Worm (Caenorhabditis elegans): ENCODE results near the gene qua-1.

qua-1 gene

DNA sequence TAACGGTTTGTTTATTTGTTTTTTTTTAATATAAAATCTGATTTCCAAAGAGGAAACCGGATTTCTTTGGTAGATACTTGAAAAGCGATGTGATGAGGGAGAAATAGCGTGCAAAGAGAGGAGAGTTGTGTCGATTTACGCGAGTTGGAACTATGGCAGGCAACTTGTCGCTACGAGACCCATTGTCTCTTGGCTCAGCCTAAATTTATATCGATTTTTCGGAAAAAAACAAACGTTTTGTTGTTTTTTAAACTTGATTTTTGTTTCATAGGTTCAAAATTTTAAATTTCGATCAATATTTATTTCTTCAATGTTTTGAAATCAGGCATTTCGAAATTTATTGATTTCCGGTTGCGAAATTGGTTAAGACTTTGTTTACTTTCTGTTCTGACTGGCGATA, 17.8 kb downstream of the qua-1 start, which contains the start of gene M110.3 (continued):
- TF ChIP-seq ceh-82 (tag; optimal IDR thresholded peaks at IDR 0.05) (peak in 2 of 3 experiments; percentile 4 to 42), aly-2 (tag; optimal IDR thresholded peaks at IDR 0.05) (no peak), rnt-1 (tag; optimal IDR thresholded peaks at IDR 0.05) (peak; percentile 43), ztf-4 (tag; optimal IDR thresholded peaks at IDR 0.05) (no peak), fkh-4 (tag; optimal IDR thresholded peaks at IDR 0.05; ENCODE audit: borderline replicate concordance) (no peak), ets-5 (GFP tag; IDR thresholded peaks at IDR 0.05) (no peak), nhr-12 (tag; optimal IDR thresholded peaks at IDR 0.05) (no peak), nhr-28 (tag; optimal IDR thresholded peaks at IDR 0.05) (no peak), sup-37 (GFP tag; optimal IDR thresholded peaks at IDR 0.05) (no peak), isw-1 (GFP tag; IDR thresholded peaks at IDR 0.05) (peak; percentile 44), pax-3 (tag; optimal IDR thresholded peaks at IDR 0.05) (no peak), unc-98 (GFP tag; IDR thresholded peaks at IDR 0.05) (no peak), alr-1 (tag; optimal IDR thresholded peaks at IDR 0.05; ENCODE audit: borderline replicate concordance) (no peak), xbp-1 (tag; optimal IDR thresholded peaks at IDR 0.05) (peak; percentile 38), Y116A8C.19 (tag; optimal IDR thresholded peaks at IDR 0.05; ENCODE audit: borderline replicate concordance) (no peak), ceh-90 (tag; optimal IDR thresholded peaks at IDR 0.05) (no peak), nhr-19 (GFP tag; conservative IDR thresholded peaks at IDR 0.05) (no peak), F16B12.6 (tag; optimal IDR thresholded peaks at IDR 0.05) (no peak), unc-86 (tag; optimal IDR thresholded peaks at IDR 0.05) (no peak), swsn-7 (tag; optimal IDR thresholded peaks at IDR 0.05) (peak; percentile 32), C04F5.9 (tag; optimal IDR thresholded peaks at IDR 0.05) (peak; percentile 44), elt-2 (tag; optimal IDR thresholded peaks at IDR 0.05) (no peak), nhr-71 (tag; optimal IDR thresholded peaks at IDR 0.05) (peak; percentile 61), C16A3.4 (tag; optimal IDR thresholded peaks at IDR 0.05) (peak; percentile 35), nhr-20 (tag; optimal IDR thresholded peaks at IDR 0.05) (peak; percentile 27), nhr-237 (tag; optimal IDR thresholded peaks at IDR 0.05) (no peak), nhr-11 (tag; optimal IDR thresholded peaks at IDR 0.05) (no peak), elt-3 (tag; optimal IDR thresholded peaks at IDR 0.05) (peak in 2 of 6 experiments; percentile 2 to 17), lin-35 (GFP tag; optimal IDR thresholded peaks at IDR 0.05) (peak; percentile 47 to 63), egl-13 (tag; optimal IDR thresholded peaks at IDR 0.05) (peak; percentile 14), ceh-63 (GFP tag; optimal IDR thresholded peaks at IDR 0.05) (no peak), fkh-10 (GFP tag; optimal IDR thresholded peaks at IDR 0.05) (no peak), zip-4 (GFP tag; optimal IDR thresholded peaks at IDR 0.05) (peak; percentile 47), hpl-2 (GFP tag; optimal IDR thresholded peaks at IDR 0.05) (no peak), efl-3 (GFP tag; optimal IDR thresholded peaks at IDR 0.05) (no peak), snpc-4 (tag; optimal IDR thresholded peaks at IDR 0.05) (no peak), mef-2 (tag; optimal IDR thresholded peaks at IDR 0.05) (no peak), lir-3 (tag; optimal IDR thresholded peaks at IDR 0.05; ENCODE audit: poor library complexity) (no peak), nhr-76 (tag; optimal IDR thresholded peaks at IDR 0.05) (no peak)

DNA sequence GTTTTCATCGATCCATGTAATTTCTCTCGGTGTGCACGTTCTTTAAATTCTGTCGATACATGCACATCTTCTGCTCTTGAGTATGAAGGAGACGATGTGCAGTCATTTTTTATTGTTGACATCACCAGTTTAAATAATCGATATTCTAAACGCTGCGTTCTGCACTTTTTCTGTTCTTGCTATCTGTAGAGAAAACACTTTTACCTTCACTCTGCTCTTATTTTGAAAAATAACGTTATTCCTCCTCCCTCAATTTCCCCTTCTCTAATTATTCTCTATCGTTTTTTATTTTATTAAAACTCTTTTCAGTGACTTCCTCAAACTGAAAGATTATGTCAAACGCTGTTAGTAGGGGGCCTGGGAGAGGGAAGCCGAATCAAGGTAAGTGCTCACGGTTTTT, 18.3 kb downstream of the qua-1 start, which contains the start of gene ifg-1:
TSS of gene ifg-1 (plus strand) at position 301 of the 400 bp plus-strand sequence.
- no peak for TF ChIP-seq fkh-4 (tag; optimal IDR thresholded peaks at IDR 0.05; ENCODE audit: borderline replicate concordance)
- no peak for TF ChIP-seq xbp-1 (tag; optimal IDR thresholded peaks at IDR 0.05)
- no peak for TF ChIP-seq nhr-20 (tag; optimal IDR thresholded peaks at IDR 0.05)
- no peak for TF ChIP-seq skn-1 (tag; optimal IDR thresholded peaks at IDR 0.05)
- no peak for TF ChIP-seq unc-30 (tag; optimal IDR thresholded peaks at IDR 0.05)
- no peak for TF ChIP-seq tbx-2 (tag; optimal IDR thresholded peaks at IDR 0.05)
- TF ChIP-seq ces-1 (GFP tag; optimal IDR thresholded peaks at IDR 0.05), result no peak
- no peak for TF ChIP-seq rnt-1 (tag; optimal IDR thresholded peaks at IDR 0.05)
- TF ChIP-seq nhr-47 (tag; optimal IDR thresholded peaks at IDR 0.05), result no peak
- no peak for TF ChIP-seq egl-13 (tag; optimal IDR thresholded peaks at IDR 0.05)
- no peak for TF ChIP-seq nhr-76 (tag; optimal IDR thresholded peaks at IDR 0.05)
- no peak for TF ChIP-seq fos-1 (tag; optimal IDR thresholded peaks at IDR 0.05)
- no peak for TF ChIP-seq Y116A8C.19 (tag; optimal IDR thresholded peaks at IDR 0.05; ENCODE audit: borderline replicate concordance)
- TF ChIP-seq zag-1 (tag; optimal IDR thresholded peaks at IDR 0.05), result no peak
- no peak for TF ChIP-seq dsc-1 (tag; optimal IDR thresholded peaks at IDR 0.05)
- no peak for TF ChIP-seq zip-4 (GFP tag; optimal IDR thresholded peaks at IDR 0.05)
- TF ChIP-seq mdl-1 (tag; optimal IDR thresholded peaks at IDR 0.05), result no peak
- TF ChIP-seq lir-3 (tag; optimal IDR thresholded peaks at IDR 0.05; ENCODE audit: poor library complexity), result no peak
- no peak for TF ChIP-seq lin-13 (GFP tag; optimal IDR thresholded peaks at IDR 0.05)
- TF ChIP-seq mep-1 (tag; optimal IDR thresholded peaks at IDR 0.05), result no peak
